Fruit fly (Drosophila melanogaster) whole organism, embryonic: ENCODE results near the gene Rab14.

Source experiments
- Ada2b ChIP-seq: fragments of 200-800 bp; sonication (Bioruptor generic); IDR thresholded peaks from 2 replicates; pipeline ENCODE4 v1.3.6; 2022; ENCODE audit warnings: missing biosample characterization, missing genetic modification characterization
- Adf1 ChIP-seq: fragments of 200-800 bp; sonication (Bioruptor generic); IDR thresholded peaks from 2 replicates; pipeline ENCODE4 v1.3.6; 2022; ENCODE audit warnings: missing biosample characterization, missing genetic modification characterization
- BEAF-32 ChIP-seq: fragments of 200-800 bp; sonication (Bioruptor generic); optimal IDR thresholded peaks from 3 replicates; lab custom pipeline; 2017; ENCODE audit warnings: missing biosample characterization, missing genetic modification characterization, mild to moderate bottlenecking, moderate library complexity, missing genetic modification reagents
- CG10654 ChIP-seq: fragments of 200-800 bp; sonication (Bioruptor generic); optimal IDR thresholded peaks from 2 replicates; lab custom pipeline; 2016; ENCODE audit warnings: missing biosample characterization, missing genetic modification characterization
- CG11247 ChIP-seq: fragments of 200-800 bp; sonication (Bioruptor generic); IDR thresholded peaks from 2 replicates; pipeline ENCODE4 v1.3.6; 2022; ENCODE audit warnings: missing biosample characterization, missing genetic modification characterization
- CG12769 ChIP-seq: fragments of 200-800 bp; sonication (Bioruptor generic); optimal IDR thresholded peaks from 2 replicates; lab custom pipeline; 2019; ENCODE audit warnings: missing biosample characterization, mild to moderate bottlenecking, missing genetic modification characterization, moderate library complexity
- CG14860 ChIP-seq: fragments of 200-800 bp; sonication (Bioruptor generic); IDR thresholded peaks from 3 replicates; pipeline ENCODE4 v1.3.6; 2022; ENCODE audit warnings: missing biosample characterization, missing genetic modification characterization; ENCODE audit not compliant: partially characterized antibody
- CG3163 ChIP-seq: fragments of 200-800 bp; sonication (Bioruptor generic); optimal IDR thresholded peaks from 3 replicates; lab custom pipeline; 2016; ENCODE audit warnings: missing biosample characterization, missing genetic modification characterization
- CG4404 ChIP-seq: fragments of 200-800 bp; sonication (Bioruptor generic); IDR thresholded peaks from 2 replicates; pipeline ENCODE4 v1.3.6; 2022; ENCODE audit warnings: missing biosample characterization, missing genetic modification characterization
- CG4707 ChIP-seq: fragments of 200-800 bp; sonication (Bioruptor generic); optimal IDR thresholded peaks from 2 replicates; lab custom pipeline; 2018; ENCODE audit warnings: missing biosample characterization, mild to moderate bottlenecking, missing genetic modification characterization, moderate library complexity
- CG4854 ChIP-seq: fragments of 200-800 bp; sonication (Bioruptor generic); optimal IDR thresholded peaks from 2 replicates; lab custom pipeline; 2016; ENCODE audit warnings: missing biosample characterization, missing genetic modification characterization, inconsistent platforms
- CG7271 ChIP-seq: fragments of 200-800 bp; sonication (Bioruptor generic); optimal IDR thresholded peaks from 2 replicates; lab custom pipeline; 2018; ENCODE audit warnings: missing biosample characterization, mild to moderate bottlenecking, missing genetic modification characterization, moderate library complexity
- CG7963 ChIP-seq: fragments of 200-800 bp; sonication (Bioruptor generic); IDR thresholded peaks from 3 replicates; pipeline ENCODE4 v1.3.6; 2022; ENCODE audit warnings: missing biosample characterization, missing genetic modification characterization; ENCODE audit not compliant: partially characterized antibody
- CG8089 ChIP-seq: fragments of 200-800 bp; sonication (Bioruptor generic); optimal IDR thresholded peaks from 3 replicates; lab custom pipeline; 2016; ENCODE audit warnings: missing biosample characterization, missing genetic modification characterization
- CoRest ChIP-seq: fragments of 200-800 bp; sonication (Bioruptor generic); optimal IDR thresholded peaks from 3 replicates; lab custom pipeline; 2018; ENCODE audit warnings: missing biosample characterization, mild to moderate bottlenecking, missing genetic modification characterization, moderate library complexity
- CrebB ChIP-seq: fragments of 200-800 bp; sonication (Bioruptor generic); optimal IDR thresholded peaks from 3 replicates; lab custom pipeline; 2018; ENCODE audit warnings: missing biosample characterization, mild to moderate bottlenecking, missing genetic modification characterization
- Ets65A ChIP-seq: fragments of 200-800 bp; sonication (Bioruptor generic); peaks from one replicate; lab custom pipeline; 2016; ENCODE audit warnings: missing biosample characterization, missing genetic modification characterization
- HLH3B ChIP-seq: fragments of 200-800 bp; sonication (Bioruptor generic); IDR thresholded peaks from 2 replicates; pipeline ENCODE4 v1.3.6; 2022; ENCODE audit warnings: missing biosample characterization, missing genetic modification characterization
- Neu2 ChIP-seq: fragments of 200-800 bp; sonication (Bioruptor generic); optimal IDR thresholded peaks from 3 replicates; lab custom pipeline; 2016; ENCODE audit warnings: missing biosample characterization, missing genetic modification characterization, borderline replicate concordance
- Nf-YC ChIP-seq: fragments of 200-800 bp; optimal IDR thresholded peaks from 3 replicates; lab custom pipeline; 2019; ENCODE audit warnings: missing biosample characterization, mild to moderate bottlenecking, missing genetic modification characterization, moderate library complexity
- PHDP ChIP-seq: fragments of 200-800 bp; sonication (Bioruptor generic); optimal IDR thresholded peaks from 3 replicates; lab custom pipeline; 2018; ENCODE audit warnings: missing biosample characterization, mild to moderate bottlenecking, missing genetic modification characterization, moderate library complexity
- Rfx ChIP-seq: fragments of 200-800 bp; sonication (Bioruptor generic); IDR thresholded peaks from 2 replicates; pipeline ENCODE4 v1.3.6; 2022; ENCODE audit warnings: missing biosample characterization, missing genetic modification characterization
- Sin3A ChIP-seq: fragments of >200 bp; optimal IDR thresholded peaks from 2 replicates; lab custom pipeline; 2018
- Six4 ChIP-seq: fragments of 200-800 bp; sonication (Bioruptor generic); optimal IDR thresholded peaks from 2 replicates; lab custom pipeline; 2016; ENCODE audit warnings: missing biosample characterization, missing genetic modification characterization
- ac ChIP-seq: fragments of 200-800 bp; sonication (Bioruptor generic); optimal IDR thresholded peaks from 3 replicates; lab custom pipeline; 2017; ENCODE audit warnings: missing biosample characterization, mild to moderate bottlenecking, missing genetic modification characterization
- ase ChIP-seq: fragments of 200-800 bp; sonication (Bioruptor generic); IDR thresholded peaks from 3 replicates; pipeline ENCODE4 v1.3.6; 2022; ENCODE audit warnings: missing biosample characterization, missing genetic modification characterization
- bab2 ChIP-seq: fragments of 200-800 bp; sonication (Bioruptor generic); optimal IDR thresholded peaks from 2 replicates; lab custom pipeline; 2016; ENCODE audit warnings: missing biosample characterization, missing genetic modification characterization
- ci ChIP-seq: fragments of 200-800 bp; sonication (Bioruptor generic); IDR thresholded peaks from 3 replicates; pipeline ENCODE4 v1.3.6; 2022; ENCODE audit warnings: missing biosample characterization, missing genetic modification characterization
- eyg ChIP-seq: fragments of 200-800 bp; sonication (Bioruptor generic); optimal IDR thresholded peaks from 3 replicates; lab custom pipeline; 2016; ENCODE audit warnings: missing biosample characterization, missing genetic modification characterization
- her ChIP-seq: fragments of 200-800 bp; sonication (Bioruptor generic); optimal IDR thresholded peaks from 2 replicates; lab custom pipeline; 2016; ENCODE audit warnings: missing biosample characterization, missing genetic modification characterization
- insv ChIP-seq, 2 experiments: fragments of 200-800 bp; sonication (Bioruptor generic); optimal IDR thresholded peaks; 3 replicates each; lab custom pipeline; 2016 to 2018; ENCODE audit warnings: missing biosample characterization in 2 of 2, missing genetic modification characterization in 2 of 2
- inv ChIP-seq: fragments of 200-800 bp; sonication (Bioruptor generic); IDR thresholded peaks from 2 replicates; pipeline ENCODE4 v1.3.6; 2022; ENCODE audit warnings: missing biosample characterization, missing genetic modification characterization; ENCODE audit not compliant: partially characterized antibody
- klu ChIP-seq: fragments of 200-800 bp; sonication (Bioruptor generic); IDR thresholded peaks from 2 replicates; pipeline ENCODE4 v1.3.6; 2022; ENCODE audit warnings: missing biosample characterization, missing genetic modification characterization
- knrl ChIP-seq: fragments of 200-800 bp; sonication (Bioruptor generic); IDR thresholded peaks from 3 replicates; pipeline ENCODE4 v1.3.6; 2022; ENCODE audit warnings: missing biosample characterization, missing genetic modification characterization; ENCODE audit not compliant: partially characterized antibody
- lola ChIP-seq, 3 experiments: fragments of >200 bp in 2 of 3; fragments of 200-800 bp in 1 of 3; sonication (Bioruptor generic) in 1 of 3; optimal IDR thresholded peaks; 2 replicates each; lab custom pipeline; 2017 to 2019; ENCODE audit warnings: missing biosample characterization in 3 of 3, missing genetic modification characterization in 3 of 3, mild to moderate bottlenecking in 1 of 3, moderate library complexity in 1 of 3
- oc ChIP-seq: fragments of 200-800 bp; sonication (Bioruptor generic); optimal IDR thresholded peaks from 2 replicates; lab custom pipeline; 2018; ENCODE audit warnings: missing biosample characterization, mild to moderate bottlenecking, missing genetic modification characterization, moderate library complexity
- phol ChIP-seq: fragments of 200-800 bp; sonication (Bioruptor generic); optimal IDR thresholded peaks from 3 replicates; lab custom pipeline; 2018; ENCODE audit warnings: missing biosample characterization, mild to moderate bottlenecking, missing genetic modification characterization, moderate library complexity
- ro ChIP-seq: fragments of 200-800 bp; sonication (Bioruptor generic); IDR thresholded peaks from 2 replicates; pipeline ENCODE4 v1.3.6; 2022; ENCODE audit warnings: missing biosample characterization, missing genetic modification characterization
- row ChIP-seq: fragments of 200-800 bp; sonication (Bioruptor generic); IDR thresholded peaks from 3 replicates; pipeline ENCODE4 v1.3.6; 2022; ENCODE audit warnings: missing biosample characterization, missing genetic modification characterization
- sc ChIP-seq, 3 experiments: fragments of >200 bp in 2 of 3; fragments of 200-800 bp in 1 of 3; sonication (Bioruptor generic) in 1 of 3; optimal IDR thresholded peaks; 2 replicates in 2 of 3; 3 replicates in 1 of 3; lab custom pipeline; 2017; ENCODE audit warnings: mild to moderate bottlenecking in 1 of 3, missing biosample characterization in 1 of 3, missing genetic modification characterization in 1 of 3, missing genetic modification reagents in 1 of 3
- sna ChIP-seq: fragments of 200-800 bp; sonication (Bioruptor generic); IDR thresholded peaks from 2 replicates; pipeline ENCODE4 v1.3.6; 2022; ENCODE audit warnings: missing biosample characterization, missing genetic modification characterization; ENCODE audit not compliant: partially characterized antibody
- so ChIP-seq: fragments of 200-800 bp; sonication (Bioruptor generic); IDR thresholded peaks from 3 replicates; pipeline ENCODE4 v1.3.6; 2022; ENCODE audit warnings: missing biosample characterization, missing genetic modification characterization
- unc-4 ChIP-seq: fragments of 200-800 bp; sonication (Bioruptor generic); IDR thresholded peaks from 2 replicates; pipeline ENCODE4 v1.3.6; 2022; ENCODE audit warnings: missing biosample characterization, missing genetic modification characterization; ENCODE audit not compliant: partially characterized antibody
- unpg ChIP-seq: fragments of 200-800 bp; sonication (Bioruptor generic); optimal IDR thresholded peaks from 3 replicates; lab custom pipeline; 2018; ENCODE audit warnings: missing biosample characterization, mild to moderate bottlenecking, missing genetic modification characterization, moderate library complexity
- wdn ChIP-seq: fragments of 200-800 bp; sonication (Bioruptor generic); IDR thresholded peaks from 2 replicates; pipeline ENCODE4 v1.3.6; 2022; ENCODE audit warnings: missing biosample characterization, missing genetic modification characterization
- zen ChIP-seq: fragments of 200-800 bp; sonication (Bioruptor generic); optimal IDR thresholded peaks from 3 replicates; lab custom pipeline; 2018; ENCODE audit warnings: missing biosample characterization, mild to moderate bottlenecking, missing genetic modification characterization, moderate library complexity
- zen2 ChIP-seq: fragments of 200-800 bp; sonication (Bioruptor generic); IDR thresholded peaks from 3 replicates; pipeline ENCODE4 v1.3.6; 2022; ENCODE audit warnings: missing biosample characterization, missing genetic modification characterization; ENCODE audit not compliant: partially characterized antibody

Gene Rab14

dm6 chr2L:14355033-14355851 is at the start of gene Rab14 (continued):
- TF ChIP-seq knrl (GFP tag; lab: Robert Waterston, UW) (peak; percentile 83), klu (GFP tag; lab: Robert Waterston, UW) (peak; percentile 65), zen (tag; lab: Kevin White, UChicago) (peak; percentile 43), Ada2b (GFP tag; lab: Robert Waterston, UW) (peak; percentile 77), zen2 (no peak; the same call in 2 of the 3 replicates), CG12769 (tag; lab: Kevin White, UChicago) (peak; percentile 76), unc-4 (GFP tag; lab: Robert Waterston, UW) (peak; percentile 86), Sin3A (lab: Kevin White, UChicago) (peak; percentile 91), CG4854 (peak; percentile 76), oc (tag; lab: Kevin White, UChicago) (peak; percentile 82), phol (tag; lab: Kevin White, UChicago) (peak; percentile 79), her (GFP tag; lab: Kevin White, UChicago) (peak; percentile 57), Nf-YC (tag; lab: Kevin White, UChicago) (peak; percentile 64), ci (peak; percentile 91), CG11247 (peak; percentile 74), Neu2 (GFP tag; lab: Kevin White, UChicago) (peak; percentile 52), CrebB (tag; lab: Kevin White, UChicago) (peak; percentile 36), Adf1 (GFP tag; lab: Robert Waterston, UW) (peak; percentile 32), inv (GFP tag; lab: Robert Waterston, UW) (peak; percentile 80), PHDP (peak; percentile 89), eyg (no peak), Ets65A (peak; percentile 91), lola (GFP tag; optimal IDR thresholded peaks at IDR 0.05; lab: Kevin White, UChicago) (peak in 1 of 3 experiments; percentile 57), ase (GFP tag; lab: Robert Waterston, UW) (peak; percentile 85), CoRest (tag; lab: Kevin White, UChicago) (peak; percentile 84), Six4 (GFP tag; lab: Kevin White, UChicago) (peak; percentile 53), so (GFP tag; lab: Robert Waterston, UW) (no peak), sna (GFP tag; lab: Robert Waterston, UW) (peak; percentile 84), CG7963 (peak; percentile 78; the same call in 2 of the 3 replicates), CG7271 (tag; lab: Kevin White, UChicago) (no peak), ac (GFP tag; lab: Kevin White, UChicago) (peak; percentile 27), bab2 (GFP tag; lab: Kevin White, UChicago) (peak; percentile 80), CG10654 (peak; percentile 32), row (GFP tag; lab: Robert Waterston, UW) (peak; percentile 89), HLH3B (GFP tag; lab: Robert Waterston, UW) (peak; percentile 72), CG3163 (peak; percentile 34), insv (GFP tag; optimal IDR thresholded peaks at IDR 0.05; lab: Kevin White, UChicago) (no peak), wdn (peak; percentile 83), CG4707 (GFP tag; lab: Kevin White, UChicago) (peak; percentile 75), sc (optimal IDR thresholded peaks at IDR 0.05; lab: Kevin White, UChicago) (no peak), sc (GFP tag; optimal IDR thresholded peaks at IDR 0.05; lab: Kevin White, UChicago) (peak; percentile 67), unpg (GFP tag; lab: Kevin White, UChicago) (peak; percentile 89), ro (GFP tag; lab: Robert Waterston, UW) (peak; percentile 56), CG14860 (GFP tag; lab: Robert Waterston, UW) (peak; percentile 79), CG8089 (GFP tag; lab: Kevin White, UChicago) (peak; percentile 57), Rfx (GFP tag; lab: Robert Waterston, UW) (peak; percentile 90), CG4404 (GFP tag; lab: Robert Waterston, UW) (peak; percentile 47), BEAF-32 (peak; percentile 88)
